Worm (Caenorhabditis elegans): ENCODE data around the gene nhr-118.

The nhr-118 gene

DNA sequence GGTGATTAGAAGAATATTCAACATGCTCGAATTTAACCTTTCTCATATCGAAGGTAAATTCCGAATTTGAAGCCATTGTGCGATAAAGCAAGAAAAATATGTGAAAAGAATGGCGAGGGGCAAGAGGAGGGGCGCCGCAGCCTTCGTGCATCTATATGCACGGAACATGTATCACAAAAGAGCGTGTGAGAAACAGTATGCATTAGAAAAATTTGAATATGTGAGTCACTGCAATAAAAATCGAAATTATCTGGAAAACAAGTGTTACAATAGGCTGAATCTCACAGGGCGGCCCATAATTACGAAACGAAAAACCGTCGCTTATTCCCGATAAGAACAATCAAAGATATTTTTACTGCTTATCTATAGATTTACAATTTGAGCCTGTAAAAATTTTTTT is 5.8 kb upstream of the nhr-118 start, which contains the start of gene F13A2.5:
Gene F13A2.5, minus strand, starts transcription at position 101 of the 400 bp plus-strand sequence.
- TF ChIP-seq nhr-43 (tag; optimal IDR thresholded peaks at IDR 0.05; ENCODE audit: poor library complexity, severe bottlenecking), result no peak
- no peak for TF ChIP-seq nhr-28 (tag; optimal IDR thresholded peaks at IDR 0.05)
- TF ChIP-seq hmg-11 (tag; optimal IDR thresholded peaks at IDR 0.05), result no peak
- no peak for TF ChIP-seq nfya-1 (tag; optimal IDR thresholded peaks at IDR 0.05; ENCODE audit: insufficient read depth)
- no peak for TF ChIP-seq egl-5 (tag; optimal IDR thresholded peaks at IDR 0.05)
- no peak for TF ChIP-seq nhr-76 (tag; optimal IDR thresholded peaks at IDR 0.05)
- TF ChIP-seq nhr-67 (tag; optimal IDR thresholded peaks at IDR 0.05), result no peak
- no peak for TF ChIP-seq jun-1 (tag; optimal IDR thresholded peaks at IDR 0.05)

DNA sequence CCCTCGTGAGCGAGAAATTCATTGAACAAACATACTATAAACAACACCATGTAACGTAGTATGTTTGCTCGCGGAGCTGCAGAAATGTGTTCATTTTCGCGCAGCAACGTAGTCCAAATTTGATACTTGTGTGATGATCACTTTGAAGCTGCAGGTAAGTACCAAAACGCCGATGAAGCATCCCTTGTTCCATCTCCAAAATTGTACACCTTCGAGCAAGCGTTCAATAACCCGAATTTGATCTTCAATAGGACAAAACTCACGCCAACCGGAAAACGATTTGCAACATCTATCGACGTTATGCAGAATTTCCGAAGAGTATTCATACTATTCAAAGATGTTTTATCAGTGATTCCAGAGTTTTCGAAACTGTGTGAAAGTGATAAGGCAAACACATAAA is 3.0 kb downstream of the nhr-118 start, which contains the start of gene Y47D7A.3:
Gene Y47D7A.3, plus strand, starts transcription at position 301 of the 400 bp plus-strand sequence.
- TF ChIP-seq ztf-11 (tag; optimal IDR thresholded peaks at IDR 0.05) (no peak), elt-1 (tag; optimal IDR thresholded peaks at IDR 0.05) (no peak), snpc-4 (tag; optimal IDR thresholded peaks at IDR 0.05) (no peak), elt-2 (tag; optimal IDR thresholded peaks at IDR 0.05) (no peak), lin-39 (tag; optimal IDR thresholded peaks at IDR 0.05) (no peak), nhr-237 (tag; optimal IDR thresholded peaks at IDR 0.05) (no peak), nhr-77 (tag; optimal IDR thresholded peaks at IDR 0.05) (no peak), hmg-11 (tag; optimal IDR thresholded peaks at IDR 0.05) (no peak), fkh-10 (GFP tag; optimal IDR thresholded peaks at IDR 0.05) (no peak), unc-62 (GFP tag; optimal IDR thresholded peaks at IDR 0.05) (no peak), egl-27 (tag; optimal IDR thresholded peaks at IDR 0.05) (no peak)

- TF ChIP-seq nhr-76 (tag; optimal IDR thresholded peaks at IDR 0.05) (no peak), pqm-1 (tag; optimal IDR thresholded peaks at IDR 0.05) (no peak), nhr-23 (tag; optimal IDR thresholded peaks at IDR 0.05) (no peak), snpc-4 (tag; optimal IDR thresholded peaks at IDR 0.05) (no peak), fkh-2 (tag; optimal IDR thresholded peaks at IDR 0.05) (no peak), mml-1 (tag; optimal IDR thresholded peaks at IDR 0.05) (no peak), elt-3 (tag; optimal IDR thresholded peaks at IDR 0.05) (no peak), ceh-82 (tag; optimal IDR thresholded peaks at IDR 0.05) (no peak)
These were observed 4.1 kb downstream of the nhr-118 start, which contains the start of gene Y47D7A.17 for ce11 chrV:4411714-4412113. TSS of gene Y47D7A.17 (minus strand) at chrV:4411814.

DNA sequence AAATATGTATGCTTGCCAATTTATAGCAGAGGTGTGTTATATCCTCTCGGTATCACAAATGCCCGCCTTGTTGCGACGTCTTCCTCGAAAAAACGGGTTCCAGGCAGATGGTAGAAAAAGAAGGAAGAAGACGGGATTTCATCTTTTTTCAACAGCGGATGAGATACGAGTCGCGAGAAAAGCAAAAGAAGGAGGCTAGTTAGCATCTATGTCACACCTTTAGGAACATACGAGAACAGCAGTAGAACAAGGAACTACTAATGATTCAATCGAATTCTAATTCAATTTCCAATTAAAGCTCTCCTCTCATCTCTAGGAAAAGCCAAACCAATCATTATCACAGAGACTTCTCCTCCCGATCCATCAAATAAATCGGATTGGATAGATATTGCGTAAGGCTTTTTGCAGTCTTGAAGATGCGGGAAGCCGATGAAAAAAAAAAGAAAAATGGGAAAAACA is 7.0 kb downstream of the nhr-118 start, which contains the start of gene grl-5:
Gene grl-5, minus strand, starts transcription at position 51 of the 459 bp plus-strand sequence.
- TF ChIP-seq nhr-25 (tag; optimal IDR thresholded peaks at IDR 0.05) (no peak), nhr-43 (tag; optimal IDR thresholded peaks at IDR 0.05; ENCODE audit: poor library complexity, severe bottlenecking) (peak; percentile 18)

ce11 chrV:4416710-4417109 is 9.1 kb downstream of the nhr-118 start, which contains the start of gene Y47D7A.18:
TSS of gene Y47D7A.18 (minus strand) at chrV:4416810.
- no peak for TF ChIP-seq snpc-4 (tag; optimal IDR thresholded peaks at IDR 0.05)
- no peak for TF ChIP-seq elt-2 (tag; optimal IDR thresholded peaks at IDR 0.05)
- no peak for TF ChIP-seq nhr-23 (tag; optimal IDR thresholded peaks at IDR 0.05)
- TF ChIP-seq sea-2 (GFP tag; optimal IDR thresholded peaks at IDR 0.05), result no peak
- TF ChIP-seq pqm-1 (tag; optimal IDR thresholded peaks at IDR 0.05), result no peak

ce11 chrV:4418116-4418515 is 10.5 kb downstream of the nhr-118 start, which contains the start of gene Y47D7A.6:
TSS of gene Y47D7A.6 (minus strand) at chrV:4418216.
- no peak for TF ChIP-seq pqm-1 (tag; optimal IDR thresholded peaks at IDR 0.05)
- TF ChIP-seq mml-1 (tag; optimal IDR thresholded peaks at IDR 0.05), result no peak
- no peak for TF ChIP-seq eor-1 (tag; optimal IDR thresholded peaks at IDR 0.05)
- TF ChIP-seq nhr-77 (tag; optimal IDR thresholded peaks at IDR 0.05), result no peak
- no peak for TF ChIP-seq fos-1 (tag; optimal IDR thresholded peaks at IDR 0.05)

DNA sequence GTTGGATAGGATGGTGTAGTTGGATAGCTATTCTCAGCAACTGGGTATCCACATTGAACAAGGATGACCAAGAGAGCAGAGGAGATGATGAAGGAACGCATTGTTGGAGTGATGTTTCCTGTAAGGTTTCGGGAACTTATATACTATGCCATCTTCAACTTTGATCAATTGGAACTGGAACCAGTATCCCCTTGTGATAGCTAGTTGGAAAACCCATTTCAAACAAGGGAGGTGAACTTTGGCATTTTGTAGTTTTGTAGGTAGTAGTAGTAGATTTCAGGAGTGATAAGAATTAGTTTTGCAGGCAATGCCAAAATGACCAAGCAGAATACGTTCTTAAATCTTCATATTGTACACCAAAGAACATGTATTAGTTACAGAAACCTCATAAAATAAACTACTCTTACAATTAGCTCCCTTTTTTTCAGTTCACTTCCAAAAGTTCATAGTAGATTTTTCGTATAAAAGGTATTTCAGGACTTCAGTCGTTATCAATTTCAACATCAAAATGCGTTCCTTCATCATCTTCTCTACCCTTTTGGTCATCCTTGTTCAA is 12.2 kb downstream of the nhr-118 start, which contains the start of the genes Y47D7A.7 and Y47D7A.2:
Gene Y47D7A.7, minus strand, starts transcription at position 101 of the 556 bp plus-strand sequence.
Gene Y47D7A.2, plus strand, starts transcription at position 506 of the 556 bp plus-strand sequence.
- no peak for TF ChIP-seq fkh-2 (tag; optimal IDR thresholded peaks at IDR 0.05)
- no peak for TF ChIP-seq nhr-11 (tag; optimal IDR thresholded peaks at IDR 0.05)
- no peak for TF ChIP-seq daf-12 (tag; optimal IDR thresholded peaks at IDR 0.05)
- TF ChIP-seq nhr-28 (tag; optimal IDR thresholded peaks at IDR 0.05), result no peak

Data from whole organism, L3 larva.